Fruit fly (Drosophila melanogaster): ENCODE data around the gene Srp14.

The Srp14 gene

dm6 chr3R:20557415-20558105, 22.4 kb upstream of the Srp14 start, which contains the start of the genes DPCoAC and CG5180:
Gene DPCoAC (minus strand): TSS chr3R:20557667.
Gene CG5180 (plus strand): TSS chr3R:20557930.
- TF ChIP-seq dmrt93B (GFP tag; optimal IDR thresholded peaks at IDR 0.05): peak; percentile 24
- TF ChIP-seq dsf (GFP tag; optimal IDR thresholded peaks at IDR 0.05; ENCODE audit: borderline replicate concordance): no peak
- no peak for TF ChIP-seq Hr78 (GFP tag; optimal IDR thresholded peaks at IDR 0.05)
- TF ChIP-seq Hr83 (GFP tag; optimal IDR thresholded peaks at IDR 0.05; ENCODE audit: poor library complexity, severe bottlenecking): no peak
- TF ChIP-seq tai (GFP tag; optimal IDR thresholded peaks at IDR 0.05): no peak
- TF ChIP-seq Dif (GFP tag; optimal IDR thresholded peaks at IDR 0.05; ENCODE audit: partially characterized antibody): peak; percentile 53
- no peak for TF ChIP-seq Vsx2 (GFP tag; optimal IDR thresholded peaks at IDR 0.05; ENCODE audit: partially characterized antibody)
- no peak for TF ChIP-seq usp (GFP tag; optimal IDR thresholded peaks at IDR 0.05)
- peak; percentile 34 to 44 for TF ChIP-seq foxo (GFP tag; optimal IDR thresholded peaks at IDR 0.05)
- TF ChIP-seq Mio (GFP tag; optimal IDR thresholded peaks at IDR 0.05): no peak
- peak; percentile 54 for TF ChIP-seq jim (GFP tag; optimal IDR thresholded peaks at IDR 0.05)
- TF ChIP-seq sv (GFP tag; optimal IDR thresholded peaks at IDR 0.05): peak; percentile 30
- peak; percentile 28 for TF ChIP-seq Sp1 (GFP tag; optimal IDR thresholded peaks at IDR 0.05)
- TF ChIP-seq OdsH (GFP tag; optimal IDR thresholded peaks at IDR 0.05): no peak
- peak in 1 of 2 experiments; percentile 21 for TF ChIP-seq dl (GFP tag; optimal IDR thresholded peaks at IDR 0.05; ENCODE audit: insufficient read depth in 1 of 2, partially characterized antibody in 2 of 2)
- peak; percentile 72 for TF ChIP-seq Jra (GFP tag; optimal IDR thresholded peaks at IDR 0.05)
- TF ChIP-seq rgr (GFP tag; optimal IDR thresholded peaks at IDR 0.05): no peak
- no peak for TF ChIP-seq Rel (GFP tag; optimal IDR thresholded peaks at IDR 0.05)
- peak; percentile 56 for TF ChIP-seq Rel (tag; optimal IDR thresholded peaks at IDR 0.05)
- TF ChIP-seq woc (GFP tag; optimal IDR thresholded peaks at IDR 0.05): peak; percentile 71
- TF ChIP-seq CG9705 (GFP tag; optimal IDR thresholded peaks at IDR 0.05): peak; percentile 16
- TF ChIP-seq h (GFP tag; optimal IDR thresholded peaks at IDR 0.05): peak; percentile 6
- TF ChIP-seq HLH106 (tag; optimal IDR thresholded peaks at IDR 0.05): peak; percentile 63
- no peak for TF ChIP-seq Myc (optimal IDR thresholded peaks at IDR 0.05)
- TF ChIP-seq Hnf4 (GFP tag; optimal IDR thresholded peaks at IDR 0.05): peak; percentile 76
- TF ChIP-seq psq (GFP tag; optimal IDR thresholded peaks at IDR 0.05): peak; percentile 77

dm6 chr3R:20558106-20558489, 21.8 kb upstream of the Srp14 start:
- no peak for TF ChIP-seq HLH106 (tag; optimal IDR thresholded peaks at IDR 0.05)
- peak; percentile 29 for TF ChIP-seq Hr83 (GFP tag; optimal IDR thresholded peaks at IDR 0.05; ENCODE audit: poor library complexity, severe bottlenecking)
- TF ChIP-seq Rel (GFP tag; optimal IDR thresholded peaks at IDR 0.05): no peak
- TF ChIP-seq Rel (tag; optimal IDR thresholded peaks at IDR 0.05): peak; percentile 67

- TF ChIP-seq Dif (GFP tag; optimal IDR thresholded peaks at IDR 0.05; ENCODE audit: partially characterized antibody): no peak
- no peak for TF ChIP-seq rgr (GFP tag; optimal IDR thresholded peaks at IDR 0.05)
- no peak for TF ChIP-seq foxo (GFP tag; optimal IDR thresholded peaks at IDR 0.05)
- no peak for TF ChIP-seq CG9705 (GFP tag; optimal IDR thresholded peaks at IDR 0.05)
- no peak for TF ChIP-seq Hr78 (GFP tag; optimal IDR thresholded peaks at IDR 0.05)
- TF ChIP-seq tai (GFP tag; optimal IDR thresholded peaks at IDR 0.05): no peak
- no peak for TF ChIP-seq woc (GFP tag; optimal IDR thresholded peaks at IDR 0.05)
- TF ChIP-seq sage (GFP tag; optimal IDR thresholded peaks at IDR 0.05): no peak
Measured at dm6 chr3R:20560019-20560667, 19.8 kb upstream of the Srp14 start, which contains the start of gene CG15922. Gene CG15922 (minus strand): TSS chr3R:20560280.

dm6 chr3R:20560668-20561226, 19.2 kb upstream of the Srp14 start, which contains the start of gene CG5191:
Gene CG5191 (plus strand): TSS chr3R:20560865.
- TF ChIP-seq foxo (GFP tag; optimal IDR thresholded peaks at IDR 0.05): no peak
- TF ChIP-seq psq (GFP tag; optimal IDR thresholded peaks at IDR 0.05): no peak
- TF ChIP-seq fru (GFP tag; optimal IDR thresholded peaks at IDR 0.05): peak; percentile 8
- no peak for TF ChIP-seq tai (GFP tag; optimal IDR thresholded peaks at IDR 0.05)
- no peak for TF ChIP-seq Hnf4 (GFP tag; optimal IDR thresholded peaks at IDR 0.05)
- peak; percentile 3 for TF ChIP-seq h (GFP tag; optimal IDR thresholded peaks at IDR 0.05)
- TF ChIP-seq N (GFP tag; optimal IDR thresholded peaks at IDR 0.05): no peak
- peak; percentile 9 for TF ChIP-seq ey (GFP tag; optimal IDR thresholded peaks at IDR 0.05)
- TF ChIP-seq br (GFP tag; optimal IDR thresholded peaks at IDR 0.05): no peak

All from whole organism, wandering third instar larva.